Fruit fly (Drosophila melanogaster) whole organism, embryonic: Measurements from ENCODE around the gene anchor.

Source experiments
- CG11398 ChIP-seq: fragments of 200-800 bp; sonication (Bioruptor generic); optimal IDR thresholded peaks from 2 replicates; lab custom pipeline; 2016; ENCODE audit warnings: missing biosample characterization, missing genetic modification characterization
- CG3163 ChIP-seq: fragments of 200-800 bp; sonication (Bioruptor generic); optimal IDR thresholded peaks from 3 replicates; lab custom pipeline; 2016; ENCODE audit warnings: missing biosample characterization, missing genetic modification characterization
- CG8478 ChIP-seq: fragments of >200 bp; optimal IDR thresholded peaks from 2 replicates; lab custom pipeline; 2018
- Mes4 ChIP-seq: fragments of 200-800 bp; sonication (Bioruptor generic); optimal IDR thresholded peaks from 2 replicates; lab custom pipeline; 2016; ENCODE audit warnings: missing biosample characterization, missing genetic modification characterization
- ase ChIP-seq: fragments of 200-800 bp; sonication (Bioruptor generic); IDR thresholded peaks from 3 replicates; pipeline ENCODE4 v1.3.6; 2022; ENCODE audit warnings: missing biosample characterization, missing genetic modification characterization
- fd96Cb ChIP-seq: fragments of 200-800 bp; sonication (Bioruptor generic); optimal IDR thresholded peaks from 2 replicates; lab custom pipeline; 2018; ENCODE audit warnings: missing biosample characterization, mild to moderate bottlenecking, missing genetic modification characterization, moderate library complexity
- odd ChIP-seq: fragments of 200-800 bp; sonication (Bioruptor generic); optimal IDR thresholded peaks from 2 replicates; lab custom pipeline; 2017; ENCODE audit warnings: missing biosample characterization, mild to moderate bottlenecking, missing genetic modification characterization
- sisA ChIP-seq: fragments of 200-800 bp; sonication (Bioruptor generic); IDR thresholded peaks from 2 replicates; pipeline ENCODE4 v1.3.6; 2022; ENCODE audit warnings: missing biosample characterization, missing genetic modification characterization

DNA sequence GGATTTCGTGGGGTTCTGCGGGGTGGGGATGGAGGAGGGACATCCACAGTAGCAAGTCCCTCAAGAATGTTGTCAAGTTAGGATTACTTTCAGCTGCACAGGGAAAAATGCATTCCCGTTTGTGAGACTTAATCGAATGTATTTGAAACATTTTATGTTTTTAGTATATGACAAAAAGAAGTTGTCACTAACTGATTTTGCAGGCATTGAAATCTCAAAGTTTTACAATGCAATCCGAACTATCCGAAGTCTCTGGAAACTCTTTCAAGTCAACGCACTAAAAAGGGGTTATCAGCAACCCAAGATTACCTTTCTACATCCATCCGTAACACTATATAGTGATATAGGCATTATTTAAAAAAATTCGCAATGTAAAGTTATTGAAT lies 44.7 kb upstream of the anchor start:
- no peak for TF ChIP-seq fd96Cb (tag; lab: Kevin White, UChicago)
- TF ChIP-seq sisA = no peak
- TF ChIP-seq odd (GFP tag; lab: Kevin White, UChicago) = no peak
- TF ChIP-seq ase = no peak
- no peak for TF ChIP-seq CG3163 (GFP tag; lab: Kevin White, UChicago)
- no peak for TF ChIP-seq CG8478 (lab: Kevin White, UChicago)
- no peak for TF ChIP-seq CG11398
- TF ChIP-seq Mes4 (GFP tag; lab: Kevin White, UChicago) = no peak
